Worm (Caenorhabditis elegans) whole organism, mixed stage, embryonic: ENCODE measurements around the gene mab-5.

Experiments used
- bed-3 ChIP-seq: fragments of 200-800 bp; sonication (Bioruptor generic); optimal IDR thresholded peaks from 3 replicates; lab custom pipeline; 2018; ENCODE audit warnings: mild to moderate bottlenecking, missing genetic modification characterization, moderate library complexity, missing compliant biosample characterization
- ceh-39 ChIP-seq: fragments of 150-350 bp; optimal IDR thresholded peaks from 2 replicates; lab custom pipeline; 2014; ENCODE audit warnings: missing biosample characterization, missing genetic modification characterization
- ceh-43 ChIP-seq: fragments of 200-800 bp; sonication (Bioruptor generic); optimal IDR thresholded peaks from 2 replicates; lab custom pipeline; 2018; ENCODE audit warnings: mild to moderate bottlenecking, missing genetic modification characterization, moderate library complexity, missing compliant biosample characterization
- ceh-83 ChIP-seq: fragments of 200-800 bp; sonication (Bioruptor generic); optimal IDR thresholded peaks from 2 replicates; lab custom pipeline; 2018; ENCODE audit warnings: mild to moderate bottlenecking, missing genetic modification characterization, missing compliant biosample characterization
- elt-3 ChIP-seq: fragments of 150-350 bp; optimal IDR thresholded peaks from 2 replicates; lab custom pipeline; 2014; ENCODE audit warnings: missing biosample characterization, missing genetic modification characterization
- hlh-1 ChIP-seq: fragments of 150-350 bp; optimal IDR thresholded peaks from 2 replicates; lab custom pipeline; 2014; ENCODE audit warnings: missing biosample characterization, missing genetic modification reagents, missing genetic modification characterization
- lin-13 ChIP-seq: fragments of 150-350 bp; optimal IDR thresholded peaks from 2 replicates; lab custom pipeline; 2014; ENCODE audit warnings: missing biosample characterization, missing genetic modification characterization
- mls-2 ChIP-seq: sonication (generic microtip); optimal IDR thresholded peaks from 2 replicates; lab custom pipeline; 2016; ENCODE audit warnings: mild to moderate bottlenecking, missing genetic modification characterization, moderate library complexity, missing compliant biosample characterization
- nhr-12 ChIP-seq: fragments of 150-350 bp; optimal IDR thresholded peaks from 2 replicates; lab custom pipeline; 2014; ENCODE audit warnings: missing biosample characterization, missing genetic modification characterization
- nhr-237 ChIP-seq: fragments of 150-350 bp; optimal IDR thresholded peaks from 2 replicates; lab custom pipeline; 2014; ENCODE audit warnings: missing biosample characterization, missing genetic modification characterization
- nhr-28 ChIP-seq: fragments of 150-350 bp; optimal IDR thresholded peaks from 2 replicates; lab custom pipeline; 2014; ENCODE audit warnings: missing biosample characterization, missing genetic modification characterization
- pha-4 ChIP-seq: fragments of 150-350 bp; optimal IDR thresholded peaks from 2 replicates; lab custom pipeline; 2018; ENCODE audit warnings: missing biosample characterization, missing genetic modification reagents, missing genetic modification characterization
- unc-62 ChIP-seq: fragments of 150-350 bp; optimal IDR thresholded peaks from 2 replicates; lab custom pipeline; 2014; ENCODE audit warnings: missing biosample characterization, missing genetic modification reagents, missing genetic modification characterization
- ztf-11 ChIP-seq: fragments of 150-350 bp; optimal IDR thresholded peaks from 2 replicates; lab custom pipeline; 2014; ENCODE audit warnings: missing biosample characterization, missing genetic modification characterization

DNA sequence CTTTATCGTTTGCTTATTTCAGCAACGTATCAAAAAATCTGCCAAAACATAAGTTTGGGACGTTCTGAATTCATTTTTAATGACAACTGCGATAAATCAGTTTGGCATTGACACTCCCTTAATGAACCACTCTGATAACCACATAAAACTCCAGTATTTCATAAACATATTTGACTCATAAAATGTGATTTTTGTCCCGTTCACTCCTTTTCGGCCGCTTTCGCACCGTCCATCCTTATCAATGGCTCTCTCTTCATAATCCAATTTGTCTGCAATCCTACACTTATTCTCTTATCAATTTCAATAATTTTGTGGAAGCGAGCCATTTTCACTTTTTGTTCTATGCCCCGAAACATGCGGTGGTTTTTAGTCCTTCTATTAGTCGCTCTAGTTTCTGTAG lies 24.7 kb downstream of the mab-5 start, which contains the start of gene pcp-1:
- TF ChIP-seq ceh-39 (no peak), ztf-11 (tag; lab: Kevin White, UChicago) (no peak), nhr-28 (no peak), nhr-237 (no peak), elt-3 (no peak), bed-3 (GFP tag; lab: Kevin White, UChicago) (no peak), ceh-43 (GFP tag; lab: Kevin White, UChicago) (no peak), ceh-83 (GFP tag; lab: Kevin White, UChicago) (no peak), unc-62 (GFP tag; lab: Kevin White, UChicago) (no peak), pha-4 (tag; lab: Kevin White, UChicago) (no peak), lin-13 (tag; lab: Kevin White, UChicago) (no peak), nhr-12 (tag; lab: Kevin White, UChicago) (no peak), mls-2 (no peak), hlh-1 (tag; lab: Kevin White, UChicago) (no peak)
